Worm (Caenorhabditis elegans) whole organism, young adult: ENCODE measurements around the gene rcan-1.
A peak's percentile ranks its signal among the peaks of the same experiment; 100 is the strongest.

Source experiments
- F33H1.4 ChIP-seq: fragments of 200-800 bp; sonication (Bioruptor generic); IDR thresholded peaks from 2 replicates; pipeline ENCODE4 v1.3.6; 2022; ENCODE audit warnings: missing genetic modification reagents, missing genetic modification characterization, missing compliant biosample characterization
- F37B4.10 ChIP-seq: fragments of 200-800 bp; sonication (Bioruptor generic); IDR thresholded peaks from 2 replicates; pipeline ENCODE4 v1.3.6; 2022; ENCODE audit warnings: missing genetic modification characterization, missing compliant biosample characterization
- F39B2.1 ChIP-seq: fragments of 200-800 bp; sonication (Bioruptor generic); IDR thresholded peaks from 2 replicates; pipeline ENCODE4 v1.3.6; 2022; ENCODE audit warnings: missing genetic modification reagents, missing genetic modification characterization, missing compliant biosample characterization
- F49E8.2 ChIP-seq: sonication (generic microtip); optimal IDR thresholded peaks from 3 replicates; lab custom pipeline; 2017; ENCODE audit warnings: missing genetic modification characterization, mild to moderate bottlenecking, missing compliant biosample characterization, antibody characterized with exemption, moderate library complexity; ENCODE audit not compliant: insufficient read depth
- F57C9.4 ChIP-seq: sonication (generic microtip); optimal IDR thresholded peaks from 2 replicates; lab custom pipeline; 2017; ENCODE audit warnings: mild to moderate bottlenecking, missing genetic modification characterization, missing compliant biosample characterization
- Y53G8AR.9 ChIP-seq: fragments of 200-800 bp; sonication (Bioruptor generic); conservative IDR thresholded peaks from 2 replicates; pipeline ENCODE4 v1.3.6; 2022; ENCODE audit warnings: missing genetic modification reagents, missing genetic modification characterization, missing compliant biosample characterization
- Y56A3A.18 ChIP-seq: fragments of 200-800 bp; sonication (Bioruptor generic); IDR thresholded peaks from 2 replicates; pipeline ENCODE4 v1.3.6; 2022; ENCODE audit warnings: missing genetic modification reagents, missing genetic modification characterization, missing compliant biosample characterization
- Y79H2A.3 ChIP-seq: fragments of 200-800 bp; sonication (Bioruptor generic); conservative IDR thresholded peaks from 2 replicates; pipeline ENCODE4 v1.3.6; 2022; ENCODE audit warnings: missing genetic modification reagents, missing genetic modification characterization, missing compliant biosample characterization
- Y95B8A.8 ChIP-seq: fragments of 200-800 bp; sonication (Bioruptor generic); IDR thresholded peaks from 2 replicates; pipeline ENCODE4 v1.3.6; 2022; ENCODE audit warnings: missing genetic modification reagents, missing genetic modification characterization, missing compliant biosample characterization
- ama-1 ChIP-seq, 3 experiments: fragments of 150-350 bp in 1 of 3; sonication (generic microtip) in 2 of 3; optimal IDR thresholded peaks; 2 replicates each; lab custom pipeline; 2014 to 2018; ENCODE audit warnings: missing biosample characterization in 2 of 3, missing genetic modification characterization in 2 of 3, missing genetic modification reagents in 2 of 3
- atf-7 ChIP-seq: sonication (generic microtip); optimal IDR thresholded peaks from 2 replicates; lab custom pipeline; 2017; ENCODE audit warnings: mild to moderate bottlenecking, missing genetic modification characterization, missing compliant biosample characterization
- attf-5 ChIP-seq: fragments of 200-800 bp; sonication (Bioruptor generic); optimal IDR thresholded peaks from 2 replicates; lab custom pipeline; 2018; ENCODE audit warnings: mild to moderate bottlenecking, missing genetic modification characterization, missing compliant biosample characterization
- cebp-1 ChIP-seq, 2 experiments: fragments of 200-800 bp in 1 of 2; sonication (Bioruptor generic) in 1 of 2; sonication (generic microtip) in 1 of 2; IDR thresholded peaks in 1 of 2; optimal IDR thresholded peaks in 1 of 2; 2 replicates each; pipeline versions ENCODE4 v1.3.6 to Lab custom; 2017 to 2022; ENCODE audit warnings: missing compliant biosample characterization in 2 of 2, missing genetic modification characterization in 2 of 2, mild to moderate bottlenecking in 1 of 2, missing genetic modification reagents in 1 of 2, moderate library complexity in 1 of 2
- chd-7 ChIP-seq: sonication (generic microtip); optimal IDR thresholded peaks from 2 replicates; lab custom pipeline; 2016; ENCODE audit warnings: mild to moderate bottlenecking, missing genetic modification characterization, moderate library complexity, missing compliant biosample characterization
- die-1 ChIP-seq: sonication (generic microtip); optimal IDR thresholded peaks from 2 replicates; lab custom pipeline; 2016; ENCODE audit warnings: missing genotype, mild to moderate bottlenecking, missing genetic modification characterization, missing compliant biosample characterization
- dox-1 ChIP-seq: fragments of 200-800 bp; sonication (Bioruptor generic); IDR thresholded peaks from 2 replicates; pipeline ENCODE4 v1.3.6; 2022; ENCODE audit warnings: missing genetic modification reagents, missing genetic modification characterization, missing compliant biosample characterization
- dpff-1 ChIP-seq: sonication (generic microtip); optimal IDR thresholded peaks from 2 replicates; lab custom pipeline; 2017; ENCODE audit warnings: mild to moderate bottlenecking, missing genetic modification characterization, missing compliant biosample characterization
- dpl-1 ChIP-seq: fragments of 150-350 bp; optimal IDR thresholded peaks from 2 replicates; lab custom pipeline; 2014; ENCODE audit warnings: missing biosample characterization, missing genetic modification reagents, missing genetic modification characterization
- efl-1 ChIP-seq: fragments of 150-350 bp; optimal IDR thresholded peaks from 2 replicates; lab custom pipeline; 2014; ENCODE audit warnings: missing biosample characterization, missing genetic modification reagents, missing genetic modification characterization
- ekl-4 ChIP-seq: fragments of 200-800 bp; sonication (Bioruptor generic); IDR thresholded peaks from 2 replicates; pipeline ENCODE4 v1.3.6; 2022; ENCODE audit warnings: missing genetic modification reagents, missing genetic modification characterization, missing compliant biosample characterization
- hlh-12 ChIP-seq: sonication (generic microtip); optimal IDR thresholded peaks from 2 replicates; lab custom pipeline; 2016; ENCODE audit warnings: missing genetic modification characterization, missing compliant biosample characterization
- hlh-26 ChIP-seq: fragments of 200-800 bp; sonication (Bioruptor generic); conservative IDR thresholded peaks from 2 replicates; pipeline ENCODE4 v1.3.6; 2022; ENCODE audit warnings: missing genetic modification reagents, missing genetic modification characterization, missing compliant biosample characterization
- hmg-20 ChIP-seq: fragments of 200-800 bp; sonication (Bioruptor generic); IDR thresholded peaks from 2 replicates; pipeline ENCODE4 v1.3.6; 2022; ENCODE audit warnings: missing genetic modification reagents, missing genetic modification characterization, missing compliant biosample characterization
- hrde-1 ChIP-seq: sonication (generic microtip); optimal IDR thresholded peaks from 2 replicates; lab custom pipeline; 2016; ENCODE audit warnings: missing genetic modification characterization, mild to moderate bottlenecking, missing compliant biosample characterization, moderate library complexity, missing genotype, missing genetic modification reagents, borderline replicate concordance
- let-607 ChIP-seq, 2 experiments: fragments of 200-800 bp in 1 of 2; sonication (Bioruptor generic) in 1 of 2; sonication (generic microtip) in 1 of 2; optimal IDR thresholded peaks; 2 replicates each; lab custom pipeline; 2016 to 2018; ENCODE audit warnings: mild to moderate bottlenecking in 2 of 2, missing compliant biosample characterization in 2 of 2, missing genetic modification characterization in 2 of 2, moderate library complexity in 2 of 2, missing genotype in 1 of 2
- lin-40 ChIP-seq: sonication (generic microtip); optimal IDR thresholded peaks from 2 replicates; lab custom pipeline; 2016; ENCODE audit warnings: missing genetic modification characterization, mild to moderate bottlenecking, missing compliant biosample characterization, missing genotype, missing genetic modification reagents
- lin-54 ChIP-seq: fragments of 200-800 bp; sonication (Bioruptor generic); optimal IDR thresholded peaks from 2 replicates; lab custom pipeline; 2018; ENCODE audit warnings: mild to moderate bottlenecking, missing genetic modification characterization, missing compliant biosample characterization
- madf-8 ChIP-seq: fragments of 200-800 bp; sonication (Bioruptor generic); conservative IDR thresholded peaks from 2 replicates; pipeline ENCODE4 v1.3.6; 2022; ENCODE audit warnings: missing genetic modification reagents, missing genetic modification characterization, missing compliant biosample characterization
- mcd-1 ChIP-seq: fragments of 200-800 bp; sonication (Bioruptor generic); IDR thresholded peaks from 2 replicates; pipeline ENCODE4 v1.3.6; 2022; ENCODE audit warnings: missing genetic modification reagents, missing genetic modification characterization, missing compliant biosample characterization
- mes-4 ChIP-seq: sonication (generic microtip); optimal IDR thresholded peaks from 2 replicates; lab custom pipeline; 2016; ENCODE audit warnings: missing genotype, missing genetic modification characterization, missing compliant biosample characterization
- mxl-1 ChIP-seq: sonication (generic microtip); optimal IDR thresholded peaks from 2 replicates; lab custom pipeline; 2016; ENCODE audit warnings: missing genetic modification characterization, missing compliant biosample characterization
- nfya-1 ChIP-seq: sonication (generic microtip); optimal IDR thresholded peaks from 2 replicates; lab custom pipeline; 2017; ENCODE audit warnings: antibody characterized with exemption, missing compliant biosample characterization, missing genetic modification characterization, borderline replicate concordance; ENCODE audit not compliant: insufficient read depth
- nfyb-1 ChIP-seq: fragments of 200-800 bp; sonication (Bioruptor generic); IDR thresholded peaks from 2 replicates; pipeline ENCODE4 v1.3.6; 2022; ENCODE audit warnings: missing genetic modification reagents, missing genetic modification characterization, missing compliant biosample characterization
- nhr-90 ChIP-seq: sonication (generic microtip); optimal IDR thresholded peaks from 2 replicates; lab custom pipeline; 2016; ENCODE audit warnings: missing genotype, mild to moderate bottlenecking, missing genetic modification characterization, missing compliant biosample characterization
- pbrm-1 ChIP-seq: fragments of 200-800 bp; sonication (Bioruptor generic); IDR thresholded peaks from 2 replicates; pipeline ENCODE4 v1.3.6; 2022; ENCODE audit warnings: missing genetic modification reagents, missing genetic modification characterization, missing compliant biosample characterization
- pha-4 ChIP-seq: fragments of 150-350 bp; sonication (generic microtip); optimal IDR thresholded peaks from 2 replicates; lab custom pipeline; 2014; ENCODE audit warnings: missing biosample characterization, missing genetic modification reagents, missing genetic modification characterization
- rcor-1 ChIP-seq: fragments of 200-800 bp; sonication (Bioruptor generic); IDR thresholded peaks from 2 replicates; pipeline ENCODE4 v1.3.6; 2022; ENCODE audit warnings: missing genetic modification reagents, missing genetic modification characterization, missing compliant biosample characterization
- rpc-1 ChIP-seq, 2 experiments: fragments of 150-350 bp in 1 of 2; sonication (generic microtip) in 1 of 2; optimal IDR thresholded peaks; 2 replicates each; lab custom pipeline; 2014 to 2018; ENCODE audit warnings: missing biosample characterization in 1 of 2, missing genetic modification characterization in 1 of 2, missing genetic modification reagents in 1 of 2, missing genotype in 1 of 2
- sdz-38 ChIP-seq: sonication (generic microtip); optimal IDR thresholded peaks from 2 replicates; lab custom pipeline; 2016; ENCODE audit warnings: missing genotype, missing genetic modification characterization, missing compliant biosample characterization
- somi-1 ChIP-seq: fragments of 200-800 bp; sonication (Bioruptor generic); optimal IDR thresholded peaks from 2 replicates; lab custom pipeline; 2018; ENCODE audit warnings: mild to moderate bottlenecking, missing genetic modification characterization, missing compliant biosample characterization
- tbp1 ChIP-seq: fragments of 200-800 bp; sonication (Bioruptor generic); optimal IDR thresholded peaks from 2 replicates; lab custom pipeline; 2018; ENCODE audit warnings: mild to moderate bottlenecking, missing genetic modification characterization, missing compliant biosample characterization
- zfh-2 ChIP-seq: fragments of 200-800 bp; sonication (Bioruptor generic); conservative IDR thresholded peaks from 2 replicates; pipeline ENCODE4 v1.3.6; 2022; ENCODE audit warnings: missing genetic modification reagents, missing genetic modification characterization, missing compliant biosample characterization
- ztf-18 ChIP-seq: sonication (generic microtip); optimal IDR thresholded peaks from 2 replicates; lab custom pipeline; 2016; ENCODE audit warnings: missing genotype, mild to moderate bottlenecking, missing genetic modification characterization, missing compliant biosample characterization
- ztf-22 ChIP-seq: fragments of 200-800 bp; sonication (Bioruptor generic); optimal IDR thresholded peaks from 2 replicates; lab custom pipeline; 2018; ENCODE audit warnings: mild to moderate bottlenecking, missing genetic modification characterization, moderate library complexity, missing compliant biosample characterization
- ztf-26 ChIP-seq: sonication (generic microtip); optimal IDR thresholded peaks from 2 replicates; lab custom pipeline; 2017; ENCODE audit warnings: missing genetic modification characterization, missing compliant biosample characterization
- ztf-3 ChIP-seq: fragments of 200-800 bp; sonication (Bioruptor generic); optimal IDR thresholded peaks from 2 replicates; lab custom pipeline; 2018; ENCODE audit warnings: mild to moderate bottlenecking, missing genetic modification characterization, missing compliant biosample characterization
- ztf-6 ChIP-seq: fragments of 200-800 bp; sonication (Bioruptor generic); IDR thresholded peaks from 2 replicates; pipeline ENCODE4 v1.3.6; 2022; ENCODE audit warnings: missing genetic modification reagents, missing genetic modification characterization, missing compliant biosample characterization

Gene rcan-1

ce11 chrIII:5706077-5706627 is 22.3 kb upstream of the rcan-1 start, which contains the start of gene rpl-23 (continued):
- no peak; the same call in 1 of the 2 replicates for TF ChIP-seq cebp-1 (GFP tag; IDR thresholded peaks at IDR 0.05; lab: Robert Waterston, UW)
- TF ChIP-seq cebp-1 (tag; optimal IDR thresholded peaks at IDR 0.05; lab: Kevin White, UChicago) = peak; percentile 68
- TF ChIP-seq ama-1 (optimal IDR thresholded peaks at IDR 0.05; lab: Kevin White, UChicago) = no peak
- peak in 1 of 2 experiments; percentile 19 for TF ChIP-seq ama-1 (GFP tag; optimal IDR thresholded peaks at IDR 0.05; lab: Kevin White, UChicago)
- no peak for TF ChIP-seq Y56A3A.18 (GFP tag; lab: Robert Waterston, UW)
- TF ChIP-seq let-607 (tag; optimal IDR thresholded peaks at IDR 0.05; lab: Kevin White, UChicago) = peak in 1 of 2 experiments; percentile 1
- TF ChIP-seq atf-7 (tag; lab: Kevin White, UChicago) = no peak
- TF ChIP-seq F33H1.4 (GFP tag; lab: Robert Waterston, UW) = peak; percentile 98
- no peak for TF ChIP-seq ztf-22 (GFP tag; lab: Kevin White, UChicago)
- no peak for TF ChIP-seq Y79H2A.3 (GFP tag; lab: Robert Waterston, UW)
- peak; percentile 18 for TF ChIP-seq pha-4
- TF ChIP-seq hlh-12 (tag; lab: Kevin White, UChicago) = no peak
- TF ChIP-seq ztf-6 (GFP tag; lab: Robert Waterston, UW) = no peak
- no peak for TF ChIP-seq zfh-2 (GFP tag; lab: Robert Waterston, UW)
- TF ChIP-seq chd-7 (tag; lab: Kevin White, UChicago) = no peak
- peak; percentile 67; the same call in 1 of the 2 replicates for TF ChIP-seq ekl-4 (GFP tag; lab: Robert Waterston, UW)
- no peak for TF ChIP-seq nfya-1 (tag; lab: Kevin White, UChicago)
- TF ChIP-seq rpc-1 (optimal IDR thresholded peaks at IDR 0.05; lab: Kevin White, UChicago) = no peak
- TF ChIP-seq rpc-1 (tag; optimal IDR thresholded peaks at IDR 0.05; lab: Kevin White, UChicago) = no peak
- TF ChIP-seq lin-40 (tag; lab: Kevin White, UChicago) = peak; percentile 71
- peak; percentile 67 for TF ChIP-seq pbrm-1 (GFP tag; lab: Robert Waterston, UW)
- no peak for TF ChIP-seq F39B2.1 (GFP tag; lab: Robert Waterston, UW)
- TF ChIP-seq nhr-90 (tag; lab: Kevin White, UChicago) = no peak
- no peak for TF ChIP-seq mes-4 (tag; lab: Kevin White, UChicago)
- no peak for TF ChIP-seq hlh-26 (GFP tag; lab: Robert Waterston, UW)
- peak; percentile 60; the same call in 1 of the 2 replicates for TF ChIP-seq dox-1 (GFP tag; lab: Robert Waterston, UW)
- TF ChIP-seq die-1 (tag; lab: Kevin White, UChicago) = no peak
- peak; percentile 65 for TF ChIP-seq efl-1 (GFP tag; lab: Kevin White, UChicago)
- peak; percentile 73 for TF ChIP-seq mcd-1 (GFP tag; lab: Robert Waterston, UW)
- no peak for TF ChIP-seq hrde-1 (tag; lab: Kevin White, UChicago)
- TF ChIP-seq ztf-3 (GFP tag; lab: Kevin White, UChicago) = no peak
- TF ChIP-seq tbp1 (GFP tag; lab: Kevin White, UChicago) = peak; percentile 61
- peak; percentile 91 for TF ChIP-seq attf-5 (GFP tag; lab: Kevin White, UChicago)
- peak; percentile 74 for TF ChIP-seq lin-54 (GFP tag; lab: Kevin White, UChicago)
- 0 out of 2 replicates have a peak, but pooled peaks have one; percentile 12 for TF ChIP-seq nfyb-1
- TF ChIP-seq madf-8 = peak; percentile 41
- TF ChIP-seq Y95B8A.8 (GFP tag; lab: Robert Waterston, UW) = peak; percentile 74; the same call in 1 of the 2 replicates
- TF ChIP-seq somi-1 = no peak
- TF ChIP-seq F49E8.2 (tag; lab: Kevin White, UChicago) = peak; percentile 82
- no peak for TF ChIP-seq dpff-1 (tag; lab: Kevin White, UChicago)
- peak; percentile 69 for TF ChIP-seq rcor-1 (GFP tag; lab: Robert Waterston, UW)
- TF ChIP-seq mxl-1 (tag; lab: Kevin White, UChicago) = no peak
- no peak for TF ChIP-seq ztf-26 (tag; lab: Kevin White, UChicago)
- peak; percentile 68 for TF ChIP-seq dpl-1
- peak; percentile 85 for TF ChIP-seq Y53G8AR.9
- peak; percentile 40 for TF ChIP-seq ztf-18 (tag; lab: Kevin White, UChicago)
- TF ChIP-seq F37B4.10 = no peak
- no peak for TF ChIP-seq hmg-20
- no peak for TF ChIP-seq F57C9.4 (tag; lab: Kevin White, UChicago)
- TF ChIP-seq sdz-38 (tag; lab: Kevin White, UChicago) = no peak
